Worm (Caenorhabditis elegans) whole organism, young adult: ENCODE results near the gene ZK185.2.

Experiments used
- F55B11.4 ChIP-seq: sonication (generic microtip); optimal IDR thresholded peaks from 2 replicates; lab custom pipeline; 2016; ENCODE audit warnings: missing compliant biosample characterization, missing genetic modification characterization, borderline replicate concordance; ENCODE audit not compliant: insufficient read depth
- attf-3 ChIP-seq: fragments of 200-800 bp; sonication (Bioruptor generic); conservative IDR thresholded peaks from 2 replicates; pipeline ENCODE4 v1.3.6; 2022; ENCODE audit warnings: missing genetic modification reagents, missing genetic modification characterization, missing compliant biosample characterization
- cebp-2 ChIP-seq: fragments of 200-800 bp; sonication (Bioruptor generic); IDR thresholded peaks from 2 replicates; pipeline ENCODE4 v1.3.6; 2022; ENCODE audit warnings: missing genetic modification characterization, missing compliant biosample characterization
- hsf-1 ChIP-seq: fragments of 200-800 bp; sonication (Bioruptor generic); IDR thresholded peaks from 2 replicates; pipeline ENCODE4 v1.3.6; 2022; ENCODE audit warnings: missing genetic modification reagents, missing genetic modification characterization, missing compliant biosample characterization
- madf-3 ChIP-seq: fragments of 200-800 bp; sonication (Bioruptor generic); IDR thresholded peaks from 2 replicates; pipeline ENCODE4 v1.3.6; 2022; ENCODE audit warnings: missing genetic modification reagents, missing genetic modification characterization, missing compliant biosample characterization
- rec-8 ChIP-seq, 2 experiments: sonication (generic microtip); optimal IDR thresholded peaks; 2 replicates each; lab custom pipeline; 2016; ENCODE audit warnings: mild to moderate bottlenecking in 2 of 2, missing genetic modification characterization in 2 of 2, missing genetic modification reagents in 2 of 2, missing genotype in 2 of 2, missing biosample characterization in 1 of 2, missing compliant biosample characterization in 1 of 2, moderate library complexity in 1 of 2
- unc-130 ChIP-seq: sonication (generic microtip); optimal IDR thresholded peaks from 2 replicates; lab custom pipeline; 2016; ENCODE audit warnings: missing genetic modification reagents, missing genetic modification characterization, missing compliant biosample characterization
- ztf-26 ChIP-seq: sonication (generic microtip); optimal IDR thresholded peaks from 2 replicates; lab custom pipeline; 2017; ENCODE audit warnings: missing genetic modification characterization, missing compliant biosample characterization

DNA sequence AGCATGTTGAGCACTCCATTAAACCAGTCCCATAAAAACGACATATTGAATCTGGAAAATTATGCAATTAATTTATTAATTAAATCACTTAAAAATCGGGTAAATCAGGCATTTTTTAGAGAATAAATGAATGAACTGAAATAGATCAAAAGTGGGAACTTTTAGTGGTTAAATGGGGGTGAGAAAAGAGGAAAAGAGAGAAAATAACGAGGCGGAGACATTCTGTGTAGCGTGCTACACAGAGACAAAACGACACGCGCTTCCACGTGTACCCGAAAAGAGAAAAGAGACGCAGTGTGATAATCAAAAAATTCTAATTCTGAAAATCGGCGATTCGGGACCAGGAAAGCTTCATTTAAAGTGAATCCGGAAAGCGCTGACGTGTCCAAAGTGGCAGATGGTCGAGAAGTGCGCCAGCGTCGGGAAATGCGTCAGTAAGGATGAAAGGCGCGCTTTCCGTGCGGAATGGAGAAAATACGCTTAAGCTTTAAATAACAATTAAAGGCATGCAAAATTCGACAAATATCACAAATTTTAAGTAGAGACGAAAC lies 23.0 kb upstream of the ZK185.2 start, which contains the start of gene sar-1:
- TF ChIP-seq F55B11.4 (tag; lab: Kevin White, UChicago) (no peak), rec-8 (tag; optimal IDR thresholded peaks at IDR 0.05; lab: Kevin White, UChicago) (no peak), attf-3 (GFP tag; lab: Robert Waterston, UW) (no peak), hsf-1 (GFP tag; lab: Robert Waterston, UW) (peak; percentile 61; the same call in 1 of the 2 replicates), unc-130 (GFP tag; lab: Kevin White, UChicago) (no peak), cebp-2 (GFP tag; lab: Robert Waterston, UW) (no peak), madf-3 (no peak), ztf-26 (tag; lab: Kevin White, UChicago) (peak; percentile 51)
